Fruit fly (Drosophila melanogaster): Measurements from ENCODE around the gene CG5906.
A peak's percentile ranks its signal among the peaks of the same experiment; 100 is the strongest.

Gene CG5906

DNA sequence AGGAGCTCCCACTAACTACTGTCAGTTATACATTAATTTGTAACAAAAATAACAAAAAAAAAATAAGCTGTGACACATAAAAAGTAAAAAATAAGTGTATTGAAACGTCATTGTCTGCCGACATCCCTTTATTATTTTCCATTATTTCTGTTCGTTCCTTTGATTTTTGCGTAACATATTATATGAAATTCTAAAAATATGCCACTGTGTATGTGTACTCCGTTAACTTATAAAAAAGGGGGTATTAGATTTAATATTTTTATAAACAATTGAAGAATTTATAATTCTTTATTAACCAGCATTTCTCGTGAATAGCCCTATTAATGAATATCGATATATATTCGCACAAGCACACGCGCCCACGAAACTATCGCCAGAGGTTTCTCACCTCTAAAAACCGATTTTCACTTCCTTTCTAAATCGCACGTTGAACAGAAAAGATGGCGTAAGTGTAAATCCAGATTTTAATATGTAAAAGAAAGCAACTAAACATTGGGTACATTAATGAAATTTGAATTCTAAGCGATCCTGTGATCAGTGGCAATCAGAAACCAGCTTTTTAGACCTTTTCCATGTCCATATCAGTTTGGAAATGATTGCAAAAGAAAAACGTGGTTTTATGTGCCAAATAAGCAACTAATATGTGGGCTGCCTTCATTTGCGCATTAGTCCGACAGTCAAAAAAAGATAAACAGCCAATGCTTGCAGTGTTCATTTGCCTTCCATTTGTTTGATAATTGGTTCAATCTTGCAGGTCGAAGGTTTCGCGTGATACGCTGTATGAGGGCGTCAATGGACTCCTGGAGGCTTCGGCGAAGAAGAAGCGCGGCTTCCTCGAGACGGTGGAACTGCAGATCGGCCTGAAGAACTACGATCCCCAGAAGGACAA is 48.4 kb downstream of the CG5906 start, which contains the start of gene RpL10Ab (continued):
- TF ChIP-seq Hmr (GFP tag; optimal IDR thresholded peaks at IDR 0.05): peak; percentile 68
- peak; percentile 59 for TF ChIP-seq Rx (GFP tag; IDR thresholded peaks at IDR 0.05)
- TF ChIP-seq odd (GFP tag; optimal IDR thresholded peaks at IDR 0.05): peak; percentile 37
- TF ChIP-seq gsb (GFP tag; IDR thresholded peaks at IDR 0.05): no peak
- TF ChIP-seq ase (GFP tag; IDR thresholded peaks at IDR 0.05): peak; percentile 44; the same call in 2 of the 3 replicates
- no peak for TF ChIP-seq CG31388 (GFP tag; optimal IDR thresholded peaks at IDR 0.05)
- TF ChIP-seq cato (GFP tag; optimal IDR thresholded peaks at IDR 0.05; ENCODE audit: borderline replicate concordance): peak; percentile 15
- peak; percentile 71 for TF ChIP-seq CG14860 (GFP tag; IDR thresholded peaks at IDR 0.05; ENCODE audit: partially characterized antibody)
- TF ChIP-seq CG18476 (GFP tag; optimal IDR thresholded peaks at IDR 0.05): peak; percentile 15
- TF ChIP-seq Sin3A (optimal IDR thresholded peaks at IDR 0.05): no peak
- peak; percentile 1 for TF ChIP-seq en (GFP tag; optimal IDR thresholded peaks at IDR 0.05)
- TF ChIP-seq CrebB (tag; optimal IDR thresholded peaks at IDR 0.05): peak; percentile 44
- 0 out of 2 replicates have a peak, but pooled peaks have one; percentile 15 for TF ChIP-seq CkIIα-i1 (GFP tag; IDR thresholded peaks at IDR 0.05)
- peak; percentile 23; the same call in 1 of the 2 replicates for TF ChIP-seq CG43689 (GFP tag; IDR thresholded peaks at IDR 0.05)
- TF ChIP-seq repo (GFP tag; optimal IDR thresholded peaks at IDR 0.05): no peak
- TF ChIP-seq CHES-1-like (GFP tag; optimal IDR thresholded peaks at IDR 0.05): peak; percentile 2
- no peak for TF ChIP-seq CG7745 (tag; optimal IDR thresholded peaks at IDR 0.05)
- peak; percentile 27 for TF ChIP-seq Asciz (GFP tag; optimal IDR thresholded peaks at IDR 0.05)
- peak; percentile 66; the same call in 1 of the 4 replicates for TF ChIP-seq chinmo (GFP tag; IDR thresholded peaks at IDR 0.05; ENCODE audit: partially characterized antibody)
- TF ChIP-seq CG34376 (GFP tag; optimal IDR thresholded peaks at IDR 0.05): peak; percentile 67
- no peak for TF ChIP-seq pnt (GFP tag; optimal IDR thresholded peaks at IDR 0.05)
- TF ChIP-seq CG4820 (GFP tag; optimal IDR thresholded peaks at IDR 0.05): peak; percentile 45
- TF ChIP-seq fru (optimal IDR thresholded peaks at IDR 0.05): no peak
- TF ChIP-seq run (tag; optimal IDR thresholded peaks at IDR 0.05): no peak
- TF ChIP-seq CG14441 (GFP tag; IDR thresholded peaks at IDR 0.05): peak; percentile 59
- TF ChIP-seq seq (GFP tag; IDR thresholded peaks at IDR 0.05): no peak
- TF ChIP-seq HLH54F (GFP tag; optimal IDR thresholded peaks at IDR 0.05): peak; percentile 32
- 0 out of 2 replicates have a peak, but pooled peaks have one; percentile 9 for TF ChIP-seq dimm (GFP tag; IDR thresholded peaks at IDR 0.05)
- peak; percentile 76 for TF ChIP-seq BEAF-32 (GFP tag; optimal IDR thresholded peaks at IDR 0.05)
- peak; percentile 35; the same call in 1 of the 3 replicates for TF ChIP-seq Mrtf (GFP tag; IDR thresholded peaks at IDR 0.05)
- TF ChIP-seq Mes4 (GFP tag; optimal IDR thresholded peaks at IDR 0.05): peak; percentile 69
- peak; percentile 17 for TF ChIP-seq salm (tag; optimal IDR thresholded peaks at IDR 0.05)
- TF ChIP-seq cas (GFP tag; IDR thresholded peaks at IDR 0.05): peak; percentile 56; the same call in 1 of the 2 replicates
- TF ChIP-seq CG3726 (GFP tag; IDR thresholded peaks at IDR 0.05): 0 out of 3 replicates have a peak, but pooled peaks have one; percentile 27
- TF ChIP-seq CG3838 (GFP tag; optimal IDR thresholded peaks at IDR 0.05): no peak
- no peak for TF ChIP-seq da (GFP tag; optimal IDR thresholded peaks at IDR 0.05)
- peak; percentile 92 for TF ChIP-seq CG6791 (GFP tag; IDR thresholded peaks at IDR 0.05; ENCODE audit: partially characterized antibody)
- TF ChIP-seq trem (tag; optimal IDR thresholded peaks at IDR 0.05): peak; percentile 79
- no peak for TF ChIP-seq zf30C (GFP tag; optimal IDR thresholded peaks at IDR 0.05)
- peak; percentile 53 for TF ChIP-seq pb (GFP tag; optimal IDR thresholded peaks at IDR 0.05)
- TF ChIP-seq CG17359 (tag; optimal IDR thresholded peaks at IDR 0.05): peak; percentile 31
- peak; percentile 56 for TF ChIP-seq CG32772 (GFP tag; IDR thresholded peaks at IDR 0.05)
- TF ChIP-seq CG12236 (GFP tag; optimal IDR thresholded peaks at IDR 0.05): no peak
- peak; percentile 66 for TF ChIP-seq sob (GFP tag; IDR thresholded peaks at IDR 0.05)
- TF ChIP-seq br (optimal IDR thresholded peaks at IDR 0.05): no peak
- peak; percentile 48 for TF ChIP-seq az2 (GFP tag; optimal IDR thresholded peaks at IDR 0.05)
- no peak for TF ChIP-seq Lhr (GFP tag; optimal IDR thresholded peaks at IDR 0.05)
- TF ChIP-seq CG4360 (GFP tag; IDR thresholded peaks at IDR 0.05): no peak
- TF ChIP-seq TFAM (GFP tag; optimal IDR thresholded peaks at IDR 0.05): no peak
- TF ChIP-seq Dip3 (GFP tag; optimal IDR thresholded peaks at IDR 0.05): peak; percentile 12
